Fruit fly (Drosophila melanogaster) whole organism, embryonic: Measurements from ENCODE around the gene CG15330.

ENCODE experiments used
- ATbp ChIP-seq: fragments of 200-800 bp; sonication (Bioruptor generic); optimal IDR thresholded peaks from 2 replicates; lab custom pipeline; 2017; ENCODE audit warnings: missing biosample characterization, mild to moderate bottlenecking, missing genetic modification characterization, missing genetic modification reagents
- Adf1 ChIP-seq: fragments of 200-800 bp; sonication (Bioruptor generic); IDR thresholded peaks from 2 replicates; pipeline ENCODE4 v1.3.6; 2022; ENCODE audit warnings: missing biosample characterization, missing genetic modification characterization
- Atf6 ChIP-seq: fragments of 200-800 bp; sonication (Bioruptor generic); IDR thresholded peaks from 2 replicates; pipeline ENCODE4 v1.3.6; 2022; ENCODE audit warnings: missing biosample characterization, missing genetic modification characterization
- Awh ChIP-seq: fragments of 200-800 bp; sonication (Bioruptor generic); IDR thresholded peaks from 2 replicates; pipeline ENCODE4, ENCODE4 v1.3.6; 2022; ENCODE audit warnings: missing biosample characterization, missing genetic modification characterization
- Blimp-1 ChIP-seq: fragments of 200-800 bp; sonication (Bioruptor generic); optimal IDR thresholded peaks from 3 replicates; lab custom pipeline; 2018; ENCODE audit warnings: missing biosample characterization, missing genetic modification characterization, mild to moderate bottlenecking, moderate library complexity, missing genetic modification reagents
- CG10959 ChIP-seq: fragments of 200-800 bp; sonication (Bioruptor generic); IDR thresholded peaks from 2 replicates; pipeline ENCODE4 v1.3.6; 2022; ENCODE audit warnings: missing biosample characterization, missing genetic modification characterization
- CG12299 ChIP-seq: fragments of 200-800 bp; sonication (Bioruptor generic); optimal IDR thresholded peaks from 2 replicates; lab custom pipeline; 2018; ENCODE audit warnings: missing biosample characterization, mild to moderate bottlenecking, missing genetic modification characterization
- CG15514 ChIP-seq: fragments of 200-800 bp; sonication (Bioruptor generic); optimal IDR thresholded peaks from 3 replicates; lab custom pipeline; 2017; ENCODE audit warnings: missing biosample characterization, missing genetic modification characterization, mild to moderate bottlenecking, moderate library complexity, missing genetic modification reagents
- CG15601 ChIP-seq: fragments of 200-800 bp; sonication (Bioruptor generic); optimal IDR thresholded peaks from 3 replicates; lab custom pipeline; 2019; ENCODE audit warnings: missing biosample characterization, mild to moderate bottlenecking, missing genetic modification characterization, moderate library complexity
- CG15696 ChIP-seq: fragments of 200-800 bp; sonication (Bioruptor generic); optimal IDR thresholded peaks from 2 replicates; lab custom pipeline; 2019; ENCODE audit warnings: missing biosample characterization, mild to moderate bottlenecking, missing genetic modification characterization, moderate library complexity
- CG32532 ChIP-seq: fragments of 200-800 bp; sonication (Bioruptor generic); IDR thresholded peaks from 2 replicates; pipeline ENCODE4 v1.3.6; 2022; ENCODE audit warnings: missing biosample characterization, missing genetic modification characterization
- CG34224 ChIP-seq: fragments of 200-800 bp; sonication (Bioruptor generic); IDR thresholded peaks from 3 replicates; pipeline ENCODE4 v1.3.6; 2022; ENCODE audit warnings: missing biosample characterization, missing genetic modification characterization; ENCODE audit not compliant: partially characterized antibody
- CG6683 ChIP-seq: fragments of 200-800 bp; sonication (Bioruptor generic); optimal IDR thresholded peaks from 2 replicates; lab custom pipeline; 2017; ENCODE audit warnings: missing biosample characterization, mild to moderate bottlenecking, missing genetic modification characterization, missing genetic modification reagents
- CG7987 ChIP-seq: fragments of 200-800 bp; sonication (Bioruptor generic); optimal IDR thresholded peaks from 2 replicates; lab custom pipeline; 2018; ENCODE audit warnings: missing biosample characterization, mild to moderate bottlenecking, missing genetic modification characterization, moderate library complexity
- Chrac-16 ChIP-seq: fragments of 200-800 bp; sonication (Bioruptor generic); optimal IDR thresholded peaks from 3 replicates; lab custom pipeline; 2016; ENCODE audit warnings: missing biosample characterization, missing genetic modification characterization
- CoRest ChIP-seq: fragments of 200-800 bp; sonication (Bioruptor generic); optimal IDR thresholded peaks from 3 replicates; lab custom pipeline; 2018; ENCODE audit warnings: missing biosample characterization, mild to moderate bottlenecking, missing genetic modification characterization, moderate library complexity
- Dad ChIP-seq: fragments of 200-800 bp; sonication (Bioruptor generic); optimal IDR thresholded peaks from 3 replicates; lab custom pipeline; 2016; ENCODE audit warnings: missing biosample characterization, missing genetic modification characterization
- Dfd ChIP-seq, 2 experiments: fragments of >200 bp; optimal IDR thresholded peaks; 2 replicates each; lab custom pipeline; 2017; ENCODE audit warnings: missing biosample characterization in 2 of 2, missing genetic modification characterization in 2 of 2
- Dref ChIP-seq: fragments of 200-800 bp; sonication (Bioruptor generic); IDR thresholded peaks from 2 replicates; pipeline ENCODE4 v1.3.6; 2022; ENCODE audit warnings: missing biosample characterization, missing genetic modification characterization
- Ets97D ChIP-seq: fragments of 200-800 bp; sonication (Bioruptor generic); optimal IDR thresholded peaks from 3 replicates; lab custom pipeline; 2016; ENCODE audit warnings: missing biosample characterization, missing genetic modification characterization
- Fer1 ChIP-seq: fragments of 200-800 bp; sonication (Bioruptor generic); optimal IDR thresholded peaks from 2 replicates; lab custom pipeline; 2017; ENCODE audit warnings: missing biosample characterization, mild to moderate bottlenecking, missing genetic modification characterization
- Fer3 ChIP-seq: fragments of 200-800 bp; sonication (Bioruptor generic); optimal IDR thresholded peaks from 2 replicates; lab custom pipeline; 2018; ENCODE audit warnings: missing biosample characterization, mild to moderate bottlenecking, missing genetic modification characterization, moderate library complexity
- Meics ChIP-seq: fragments of 200-800 bp; sonication (Bioruptor generic); optimal IDR thresholded peaks from 2 replicates; lab custom pipeline; 2017; ENCODE audit warnings: missing biosample characterization, mild to moderate bottlenecking, missing genetic modification characterization
- Pdp1 ChIP-seq, 2 experiments: fragments of 200-800 bp; sonication (Bioruptor generic); optimal IDR thresholded peaks; 3 replicates each; lab custom pipeline; 2016; ENCODE audit warnings: missing biosample characterization in 2 of 2, missing genetic modification characterization in 2 of 2, mild to moderate bottlenecking in 1 of 2, moderate library complexity in 1 of 2
- Rfx ChIP-seq: fragments of 200-800 bp; sonication (Bioruptor generic); IDR thresholded peaks from 2 replicates; pipeline ENCODE4 v1.3.6; 2022; ENCODE audit warnings: missing biosample characterization, missing genetic modification characterization
- Sox100B ChIP-seq: fragments of 200-800 bp; sonication (Bioruptor generic); optimal IDR thresholded peaks from 3 replicates; lab custom pipeline; 2018; ENCODE audit warnings: missing biosample characterization, mild to moderate bottlenecking, missing genetic modification characterization
- Spps ChIP-seq: fragments of 200-800 bp; sonication (Bioruptor generic); optimal IDR thresholded peaks from 2 replicates; lab custom pipeline; 2018; ENCODE audit warnings: missing biosample characterization, mild to moderate bottlenecking, missing genetic modification characterization
- YL-1 ChIP-seq: fragments of 200-800 bp; sonication (Bioruptor generic); optimal IDR thresholded peaks from 3 replicates; lab custom pipeline; 2017; ENCODE audit warnings: missing biosample characterization, mild to moderate bottlenecking, missing genetic modification characterization
- ab ChIP-seq: fragments of 200-800 bp; sonication (Bioruptor generic); optimal IDR thresholded peaks from 2 replicates; lab custom pipeline; 2016; ENCODE audit warnings: missing biosample characterization, missing genetic modification characterization
- az2 ChIP-seq: fragments of 200-800 bp; sonication (Bioruptor generic); optimal IDR thresholded peaks from 3 replicates; lab custom pipeline; 2016; ENCODE audit warnings: missing biosample characterization, missing genetic modification characterization
- bsh ChIP-seq, 2 experiments: fragments of 200-800 bp; sonication (Bioruptor generic); optimal IDR thresholded peaks; 2 replicates each; lab custom pipeline; 2017 to 2018; ENCODE audit warnings: mild to moderate bottlenecking in 2 of 2, missing biosample characterization in 2 of 2, missing genetic modification characterization in 2 of 2, moderate library complexity in 1 of 2
- dysf ChIP-seq: fragments of 200-800 bp; sonication (Bioruptor generic); IDR thresholded peaks from 3 replicates; pipeline ENCODE4 v1.3.6; 2022; ENCODE audit warnings: missing biosample characterization, missing genetic modification characterization
- fd3F ChIP-seq: fragments of 200-800 bp; sonication (Bioruptor generic); optimal IDR thresholded peaks from 2 replicates; lab custom pipeline; 2018; ENCODE audit warnings: missing biosample characterization, mild to moderate bottlenecking, missing genetic modification characterization, moderate library complexity
- fd96Cb ChIP-seq: fragments of 200-800 bp; sonication (Bioruptor generic); optimal IDR thresholded peaks from 2 replicates; lab custom pipeline; 2018; ENCODE audit warnings: missing biosample characterization, mild to moderate bottlenecking, missing genetic modification characterization, moderate library complexity
- grau ChIP-seq: fragments of 200-800 bp; optimal IDR thresholded peaks from 3 replicates; lab custom pipeline; 2019; ENCODE audit warnings: missing biosample characterization, mild to moderate bottlenecking, missing genetic modification characterization, moderate library complexity
- her ChIP-seq: fragments of 200-800 bp; sonication (Bioruptor generic); optimal IDR thresholded peaks from 2 replicates; lab custom pipeline; 2016; ENCODE audit warnings: missing biosample characterization, missing genetic modification characterization
- jigr1 ChIP-seq: fragments of 200-800 bp; sonication (Bioruptor generic); IDR thresholded peaks from 3 replicates; pipeline ENCODE4 v1.3.6; 2022; ENCODE audit warnings: missing biosample characterization, missing genetic modification characterization
- kah ChIP-seq: fragments of 200-800 bp; sonication (Bioruptor generic); optimal IDR thresholded peaks from 2 replicates; lab custom pipeline; 2018; ENCODE audit warnings: missing biosample characterization, mild to moderate bottlenecking, missing genetic modification characterization
- lmd ChIP-seq: fragments of 200-800 bp; sonication (Bioruptor generic); IDR thresholded peaks from 2 replicates; pipeline ENCODE4 v1.3.6; 2022; ENCODE audit warnings: missing biosample characterization, missing genetic modification characterization
- pfk ChIP-seq: fragments of 200-800 bp; sonication (Bioruptor generic); optimal IDR thresholded peaks from 2 replicates; lab custom pipeline; 2018; ENCODE audit warnings: missing biosample characterization, mild to moderate bottlenecking, missing genetic modification characterization, moderate library complexity
- pho ChIP-seq: fragments of 200-800 bp; sonication (Bioruptor generic); optimal IDR thresholded peaks from 2 replicates; lab custom pipeline; 2016; ENCODE audit warnings: missing biosample characterization, missing genetic modification characterization
- prd ChIP-seq, 3 experiments: fragments of >200 bp in 2 of 3; fragments of 200-800 bp in 1 of 3; sonication (Bioruptor generic) in 1 of 3; optimal IDR thresholded peaks in 2 of 3; IDR thresholded peaks in 1 of 3; 2 replicates in 2 of 3; 3 replicates in 1 of 3; pipeline versions ENCODE4 v1.3.6 to Lab custom; 2017 to 2022; ENCODE audit warnings: missing biosample characterization in 1 of 3, missing genetic modification characterization in 1 of 3
- slou ChIP-seq: fragments of 200-800 bp; sonication (Bioruptor generic); optimal IDR thresholded peaks from 3 replicates; lab custom pipeline; 2016; ENCODE audit warnings: missing biosample characterization, missing genetic modification characterization
- sob ChIP-seq: fragments of 200-800 bp; sonication (Bioruptor generic); IDR thresholded peaks from 2 replicates; pipeline ENCODE4 v1.3.6; 2022; ENCODE audit warnings: missing biosample characterization, missing genetic modification characterization
- wor ChIP-seq: fragments of 200-800 bp; sonication (Bioruptor generic); IDR thresholded peaks from 2 replicates; pipeline ENCODE4 v1.3.6; 2022; ENCODE audit warnings: missing biosample characterization, missing genetic modification characterization

CG15330 gene

DNA sequence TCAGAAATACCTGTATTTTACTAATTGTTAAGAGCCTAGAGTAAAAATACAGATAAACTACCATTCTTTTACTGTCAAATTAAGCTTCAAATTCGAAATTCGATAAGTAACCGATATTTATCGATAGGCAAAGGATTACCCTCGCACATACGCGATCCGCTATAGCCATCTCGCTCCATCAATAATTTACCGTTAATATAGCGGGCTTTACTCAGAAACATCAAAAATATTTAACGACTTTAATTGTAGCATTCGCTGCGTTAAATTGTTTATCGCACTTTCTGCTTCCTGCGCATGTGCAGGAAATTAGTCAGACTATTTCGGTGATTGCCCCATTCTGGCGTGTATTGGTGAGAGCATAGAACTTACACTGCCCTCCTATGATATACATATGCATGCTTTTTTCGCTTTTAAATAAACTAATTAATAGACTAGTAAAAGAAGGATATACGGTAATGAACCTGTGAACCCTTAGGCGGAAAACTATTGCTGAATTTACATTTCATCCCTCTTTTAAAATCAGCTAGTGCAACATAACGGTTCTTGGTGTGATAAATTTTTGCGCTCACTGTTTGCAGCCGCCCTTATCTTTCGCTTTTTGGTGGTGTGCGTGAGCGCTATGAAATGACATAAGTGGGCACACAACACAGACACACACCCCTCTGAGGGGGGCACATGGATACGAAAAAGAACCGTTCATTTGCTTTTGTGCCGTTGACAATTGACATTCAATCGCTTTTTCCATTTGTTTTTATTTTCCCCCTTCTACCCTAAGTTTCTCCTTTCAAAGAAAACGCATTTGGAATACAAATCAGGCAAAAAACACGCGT lies 47.4 kb upstream of the CG15330 start, which contains the start of the genes dpr14 and spidey (continued):
- TF ChIP-seq CG12299 (tag; lab: Kevin White, UChicago) (peak; percentile 88), Atf6 (GFP tag; lab: Robert Waterston, UW) (peak; percentile 91)

DNA sequence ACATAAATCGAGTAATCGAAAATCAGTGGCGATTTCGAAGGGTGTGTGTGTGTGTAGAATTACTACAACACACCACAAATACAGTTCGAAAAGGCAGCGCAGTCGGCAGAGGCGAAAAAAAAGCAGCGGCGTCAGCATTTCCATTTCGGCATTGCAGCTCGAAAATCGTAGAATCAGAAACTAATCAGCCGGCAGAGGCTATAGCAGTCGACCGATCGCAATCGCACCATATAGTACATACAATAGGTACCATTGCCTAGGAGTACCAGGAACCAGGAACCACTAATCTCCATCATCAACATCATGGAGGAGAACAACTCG lies 46.8 kb upstream of the CG15330 start:
- TF ChIP-seq CG15696 (tag; lab: Kevin White, UChicago) (no peak), jigr1 (no peak), YL-1 (GFP tag; lab: Kevin White, UChicago) (no peak), her (GFP tag; lab: Kevin White, UChicago) (no peak), Dref (GFP tag; lab: Robert Waterston, UW) (0 out of 2 replicates have a peak, but pooled peaks have one; percentile 1), Adf1 (GFP tag; lab: Robert Waterston, UW) (peak; percentile 5), Dad (GFP tag; lab: Kevin White, UChicago) (no peak), Ets97D (GFP tag; lab: Kevin White, UChicago) (no peak), CG6683 (GFP tag; lab: Kevin White, UChicago) (no peak), ab (GFP tag; lab: Kevin White, UChicago) (no peak), CoRest (no peak), CG15601 (tag; lab: Kevin White, UChicago) (no peak), kah (GFP tag; lab: Kevin White, UChicago) (no peak)

dm6 chrX:7909482-7909881 lies 46.4 kb upstream of the CG15330 start:
- TF ChIP-seq Rfx (GFP tag; lab: Robert Waterston, UW) (peak; percentile 50), prd (optimal IDR thresholded peaks at IDR 0.05; lab: Kevin White, UChicago) (no peak), prd (GFP tag; IDR thresholded peaks at IDR 0.05; lab: Robert Waterston, UW) (peak; percentile 56), Fer3 (peak; percentile 3), CG10959 (no peak), CoRest (peak; percentile 29), Spps (tag; lab: Kevin White, UChicago) (no peak), Dfd (GFP tag; optimal IDR thresholded peaks at IDR 0.05; lab: Kevin White, UChicago) (no peak), ATbp (GFP tag; lab: Kevin White, UChicago) (peak; percentile 27), Meics (peak; percentile 42), CG7987 (GFP tag; lab: Kevin White, UChicago) (no peak), Sox100B (GFP tag; lab: Kevin White, UChicago) (no peak), Fer1 (peak; percentile 11), ab (GFP tag; lab: Kevin White, UChicago) (no peak), fd96Cb (peak; percentile 21), pho (no peak), pfk (GFP tag; lab: Kevin White, UChicago) (no peak), Pdp1 (GFP tag; optimal IDR thresholded peaks at IDR 0.05; lab: Kevin White, UChicago) (peak in 1 of 2 experiments; percentile 9), Chrac-16 (GFP tag; lab: Kevin White, UChicago) (no peak), wor (GFP tag; lab: Robert Waterston, UW) (no peak), fd3F (no peak), CG15514 (peak; percentile 32), grau (tag; lab: Kevin White, UChicago) (peak; percentile 41), az2 (GFP tag; lab: Kevin White, UChicago) (no peak), jigr1 (no peak), dysf (GFP tag; lab: Robert Waterston, UW) (peak; percentile 60), Blimp-1 (GFP tag; lab: Kevin White, UChicago) (no peak), CG32532 (GFP tag; lab: Robert Waterston, UW) (peak; percentile 51; the same call in 1 of the 2 replicates), sob (GFP tag; lab: Robert Waterston, UW) (0 out of 2 replicates have a peak, but pooled peaks have one; percentile 23), Awh (GFP tag; lab: Robert Waterston, UW) (no peak), CG34224 (no peak), slou (GFP tag; lab: Kevin White, UChicago) (no peak), lmd (0 out of 2 replicates have a peak, but pooled peaks have one; percentile 33), bsh (GFP tag; optimal IDR thresholded peaks at IDR 0.05; lab: Kevin White, UChicago) (peak in 1 of 2 experiments; percentile 29)
